Worm (Caenorhabditis elegans): Measurements from ENCODE around the gene F09E5.12.

DNA sequence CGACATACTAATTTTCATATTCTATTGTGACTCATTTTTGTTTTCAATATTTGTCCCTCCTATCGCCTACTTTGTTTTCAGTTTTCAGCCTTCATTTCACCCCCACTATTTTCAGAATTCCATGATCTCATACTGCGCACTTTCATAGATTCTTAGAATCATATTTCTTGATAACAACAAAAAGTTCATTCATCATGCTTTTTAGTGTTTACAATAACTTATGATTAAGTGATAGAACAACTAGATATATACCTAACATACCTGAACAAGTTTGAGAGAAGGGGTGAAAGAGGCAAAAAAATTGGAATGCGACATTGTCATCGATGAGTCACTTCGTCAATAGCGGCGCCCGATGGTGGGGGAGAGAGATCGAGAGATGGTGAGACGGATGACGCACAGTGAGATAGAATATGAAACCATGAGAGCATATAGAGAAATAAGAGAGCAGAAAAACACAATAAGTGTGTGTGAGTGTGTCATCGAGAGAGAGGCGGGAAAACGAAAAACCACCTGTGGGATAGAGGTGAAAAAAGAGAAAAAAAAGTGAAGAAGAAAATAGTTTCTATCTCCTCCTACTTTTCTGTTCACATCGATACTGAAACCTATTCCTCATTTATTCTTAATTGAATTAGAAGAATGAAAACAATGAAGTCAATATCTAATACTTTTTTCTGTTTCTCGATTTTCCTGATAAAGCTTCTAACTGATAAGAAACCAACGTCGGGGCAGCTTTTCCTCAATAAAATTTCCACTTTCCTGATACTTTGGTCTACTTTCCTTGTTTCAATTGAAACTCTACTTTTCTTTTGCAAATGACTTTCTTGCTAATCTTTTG is 33.7 kb downstream of the F09E5.12 start:
- TF ChIP-seq ets-4 (tag; optimal IDR thresholded peaks at IDR 0.05) (no peak), nfya-1 (tag; optimal IDR thresholded peaks at IDR 0.05) (peak; percentile 54), nhr-11 (tag; optimal IDR thresholded peaks at IDR 0.05) (no peak), pros-1 (tag; optimal IDR thresholded peaks at IDR 0.05) (no peak)

Data from whole organism, late embryonic.